Fruit fly (Drosophila melanogaster) whole organism, embryonic: ENCODE results near the gene CG14820.

Source experiments
- Aef1 ChIP-seq: fragments of 200-800 bp; sonication (Bioruptor generic); IDR thresholded peaks from 3 replicates; pipeline ENCODE4 v1.3.6; 2022; ENCODE audit warnings: missing biosample characterization, missing genetic modification characterization
- CG10274 ChIP-seq: fragments of 200-800 bp; sonication (Bioruptor generic); optimal IDR thresholded peaks from 3 replicates; lab custom pipeline; 2017; ENCODE audit warnings: missing biosample characterization, mild to moderate bottlenecking, missing genetic modification characterization
- CG10431 ChIP-seq: fragments of 200-800 bp; sonication (Bioruptor generic); optimal IDR thresholded peaks from 3 replicates; lab custom pipeline; 2018; ENCODE audit warnings: missing biosample characterization, mild to moderate bottlenecking, missing genetic modification characterization
- CG10462 ChIP-seq: fragments of 200-800 bp; sonication (Bioruptor generic); optimal IDR thresholded peaks from 2 replicates; lab custom pipeline; 2016; ENCODE audit warnings: missing biosample characterization, missing genetic modification characterization
- CG13624 ChIP-seq: fragments of 200-800 bp; sonication (Bioruptor generic); optimal IDR thresholded peaks from 2 replicates; lab custom pipeline; 2016; ENCODE audit warnings: missing biosample characterization, missing genetic modification characterization
- CG13775 ChIP-seq: fragments of 200-800 bp; sonication (Bioruptor generic); optimal IDR thresholded peaks from 3 replicates; lab custom pipeline; 2017; ENCODE audit warnings: missing biosample characterization, mild to moderate bottlenecking, missing genetic modification characterization
- CG14050 ChIP-seq: fragments of 200-800 bp; sonication (Bioruptor generic); IDR thresholded peaks from 3 replicates; pipeline ENCODE4 v1.3.6; 2022; ENCODE audit warnings: missing biosample characterization, missing genetic modification characterization
- CG14710 ChIP-seq: fragments of 200-800 bp; sonication (Bioruptor generic); optimal IDR thresholded peaks from 3 replicates; lab custom pipeline; 2019; ENCODE audit warnings: missing biosample characterization, mild to moderate bottlenecking, missing genetic modification characterization, moderate library complexity
- CG15073 ChIP-seq: fragments of 200-800 bp; sonication (Bioruptor generic); optimal IDR thresholded peaks from 2 replicates; lab custom pipeline; 2016; ENCODE audit warnings: missing biosample characterization, missing genetic modification characterization
- CG18011 ChIP-seq: fragments of 200-800 bp; sonication (Bioruptor generic); optimal IDR thresholded peaks from 2 replicates; lab custom pipeline; 2017; ENCODE audit warnings: missing biosample characterization, missing genetic modification characterization, mild to moderate bottlenecking, moderate library complexity, missing genotype
- CG2875 ChIP-seq: fragments of 200-800 bp; sonication (Bioruptor generic); optimal IDR thresholded peaks from 2 replicates; lab custom pipeline; 2017; ENCODE audit warnings: missing biosample characterization, mild to moderate bottlenecking, missing genetic modification characterization, missing genetic modification reagents
- CG31388 ChIP-seq: fragments of 200-800 bp; sonication (Bioruptor generic); optimal IDR thresholded peaks from 2 replicates; lab custom pipeline; 2016; ENCODE audit warnings: missing biosample characterization, missing genetic modification characterization
- CG3281 ChIP-seq: fragments of 200-800 bp; sonication (Bioruptor generic); optimal IDR thresholded peaks from 3 replicates; lab custom pipeline; 2017; ENCODE audit warnings: missing biosample characterization, mild to moderate bottlenecking, missing genetic modification characterization
- CG34422 ChIP-seq: fragments of 200-800 bp; sonication (Bioruptor generic); IDR thresholded peaks from 3 replicates; pipeline ENCODE4 v1.3.6; 2022; ENCODE audit warnings: missing biosample characterization, missing genetic modification characterization
- CG3838 ChIP-seq: fragments of 200-800 bp; sonication (Bioruptor generic); optimal IDR thresholded peaks from 3 replicates; lab custom pipeline; 2016; ENCODE audit warnings: missing biosample characterization, missing genetic modification characterization
- CG3995 ChIP-seq: fragments of 200-800 bp; sonication (Bioruptor generic); optimal IDR thresholded peaks from 3 replicates; lab custom pipeline; 2016; ENCODE audit warnings: missing biosample characterization, missing genetic modification characterization
- CG4282 ChIP-seq: fragments of 200-800 bp; sonication (Bioruptor generic); optimal IDR thresholded peaks from 2 replicates; lab custom pipeline; 2016; ENCODE audit warnings: missing biosample characterization, missing genetic modification characterization
- CG4707 ChIP-seq: fragments of 200-800 bp; sonication (Bioruptor generic); optimal IDR thresholded peaks from 2 replicates; lab custom pipeline; 2018; ENCODE audit warnings: missing biosample characterization, mild to moderate bottlenecking, missing genetic modification characterization, moderate library complexity
- CG7839 ChIP-seq: fragments of 200-800 bp; sonication (Bioruptor generic); optimal IDR thresholded peaks from 3 replicates; lab custom pipeline; 2018; ENCODE audit warnings: missing biosample characterization, mild to moderate bottlenecking, missing genetic modification characterization, moderate library complexity
- CG7963 ChIP-seq: fragments of 200-800 bp; sonication (Bioruptor generic); IDR thresholded peaks from 3 replicates; pipeline ENCODE4 v1.3.6; 2022; ENCODE audit warnings: missing biosample characterization, missing genetic modification characterization; ENCODE audit not compliant: partially characterized antibody
- CG8290 ChIP-seq, 3 experiments: fragments of 200-800 bp; sonication (Bioruptor generic); optimal IDR thresholded peaks; 2 replicates each; lab custom pipeline; 2016 to 2019; ENCODE audit warnings: missing biosample characterization in 3 of 3, missing genetic modification characterization in 3 of 3, mild to moderate bottlenecking in 2 of 3, moderate library complexity in 1 of 3
- CG8359 ChIP-seq: fragments of 200-800 bp; sonication (Bioruptor generic); optimal IDR thresholded peaks from 2 replicates; lab custom pipeline; 2017; ENCODE audit warnings: missing biosample characterization, mild to moderate bottlenecking, missing genetic modification characterization, borderline replicate concordance
- CG8924 ChIP-seq: fragments of 200-800 bp; optimal IDR thresholded peaks from 3 replicates; lab custom pipeline; 2019; ENCODE audit warnings: missing biosample characterization, mild to moderate bottlenecking, missing genetic modification characterization, moderate library complexity
- Camta ChIP-seq: fragments of 200-800 bp; sonication (Bioruptor generic); optimal IDR thresholded peaks from 2 replicates; lab custom pipeline; 2016; ENCODE audit warnings: missing biosample characterization, missing genetic modification characterization
- D ChIP-seq, 2 experiments: fragments of 200-800 bp in 1 of 2; fragments of >200 bp in 1 of 2; sonication (Bioruptor generic) in 1 of 2; optimal IDR thresholded peaks; 2 replicates in 1 of 2; 3 replicates in 1 of 2; lab custom pipeline; 2017; ENCODE audit warnings: mild to moderate bottlenecking in 1 of 2, missing biosample characterization in 1 of 2, missing genetic modification characterization in 1 of 2, missing genetic modification reagents in 1 of 2
- E2f1 ChIP-seq: fragments of 200-800 bp; sonication (Bioruptor generic); IDR thresholded peaks from 2 replicates; pipeline ENCODE4 v1.3.6; 2022; ENCODE audit warnings: missing biosample characterization, missing genetic modification characterization
- HLH3B ChIP-seq: fragments of 200-800 bp; sonication (Bioruptor generic); IDR thresholded peaks from 2 replicates; pipeline ENCODE4 v1.3.6; 2022; ENCODE audit warnings: missing biosample characterization, missing genetic modification characterization
- HLHmδ ChIP-seq: fragments of 200-800 bp; sonication (Bioruptor generic); optimal IDR thresholded peaks from 2 replicates; lab custom pipeline; 2018; ENCODE audit warnings: missing biosample characterization, mild to moderate bottlenecking, missing genetic modification characterization, moderate library complexity
- Hr3 ChIP-seq: fragments of 200-800 bp; sonication (Bioruptor generic); optimal IDR thresholded peaks from 3 replicates; lab custom pipeline; 2016; ENCODE audit warnings: missing biosample characterization, missing genetic modification characterization
- Jarid2 ChIP-seq: fragments of 200-800 bp; sonication (Bioruptor generic); optimal IDR thresholded peaks from 3 replicates; lab custom pipeline; 2017; ENCODE audit warnings: mild to moderate bottlenecking, missing biosample characterization, missing genetic modification reagents, missing genetic modification characterization
- Opbp ChIP-seq: fragments of 200-800 bp; sonication (Bioruptor generic); IDR thresholded peaks from 3 replicates; pipeline ENCODE4 v1.3.6; 2022; ENCODE audit warnings: missing biosample characterization, missing genetic modification characterization; ENCODE audit not compliant: partially characterized antibody
- Sin3A ChIP-seq: fragments of >200 bp; optimal IDR thresholded peaks from 2 replicates; lab custom pipeline; 2018
- Six4 ChIP-seq: fragments of 200-800 bp; sonication (Bioruptor generic); optimal IDR thresholded peaks from 2 replicates; lab custom pipeline; 2016; ENCODE audit warnings: missing biosample characterization, missing genetic modification characterization
- Sox100B ChIP-seq: fragments of 200-800 bp; sonication (Bioruptor generic); optimal IDR thresholded peaks from 3 replicates; lab custom pipeline; 2018; ENCODE audit warnings: missing biosample characterization, mild to moderate bottlenecking, missing genetic modification characterization
- ab ChIP-seq: fragments of 200-800 bp; sonication (Bioruptor generic); optimal IDR thresholded peaks from 2 replicates; lab custom pipeline; 2016; ENCODE audit warnings: missing biosample characterization, missing genetic modification characterization
- aop ChIP-seq: fragments of 200-800 bp; sonication (Bioruptor generic); IDR thresholded peaks from 2 replicates; pipeline ENCODE4 v1.3.6; 2022; ENCODE audit warnings: missing biosample characterization, missing genetic modification characterization
- az2 ChIP-seq: fragments of 200-800 bp; sonication (Bioruptor generic); optimal IDR thresholded peaks from 3 replicates; lab custom pipeline; 2016; ENCODE audit warnings: missing biosample characterization, missing genetic modification characterization
- cad ChIP-seq: fragments of >200 bp; optimal IDR thresholded peaks from 2 replicates; lab custom pipeline; 2017; ENCODE audit warnings: missing biosample characterization, missing genetic modification characterization
- chif ChIP-seq, 2 experiments: fragments of 200-800 bp; sonication (Bioruptor generic); optimal IDR thresholded peaks; 3 replicates each; lab custom pipeline; 2016; ENCODE audit warnings: missing biosample characterization in 2 of 2, missing genetic modification characterization in 2 of 2
- corto ChIP-seq: fragments of 200-800 bp; sonication (Bioruptor generic); optimal IDR thresholded peaks from 2 replicates; lab custom pipeline; 2016; ENCODE audit warnings: missing biosample characterization, mild to moderate bottlenecking, missing genetic modification characterization, moderate library complexity
- emc ChIP-seq: fragments of 200-800 bp; sonication (Bioruptor generic); optimal IDR thresholded peaks from 2 replicates; lab custom pipeline; 2016; ENCODE audit warnings: missing biosample characterization, missing genetic modification characterization
- fu2 ChIP-seq: fragments of 200-800 bp; sonication (Bioruptor generic); optimal IDR thresholded peaks from 2 replicates; lab custom pipeline; 2016; ENCODE audit warnings: missing biosample characterization, missing genetic modification characterization
- lola ChIP-seq, 3 experiments: fragments of >200 bp in 2 of 3; fragments of 200-800 bp in 1 of 3; sonication (Bioruptor generic) in 1 of 3; optimal IDR thresholded peaks; 2 replicates each; lab custom pipeline; 2017 to 2019; ENCODE audit warnings: missing biosample characterization in 3 of 3, missing genetic modification characterization in 3 of 3, mild to moderate bottlenecking in 1 of 3, moderate library complexity in 1 of 3
- luna ChIP-seq: fragments of 200-800 bp; sonication (Bioruptor generic); optimal IDR thresholded peaks from 2 replicates; lab custom pipeline; 2016; ENCODE audit warnings: missing biosample characterization, missing genetic modification characterization
- nau ChIP-seq: fragments of 200-800 bp; sonication (Bioruptor generic); optimal IDR thresholded peaks from 3 replicates; lab custom pipeline; 2017; ENCODE audit warnings: missing biosample characterization, mild to moderate bottlenecking, missing genetic modification characterization, missing genetic modification reagents
- pb ChIP-seq: fragments of 200-800 bp; sonication (Bioruptor generic); optimal IDR thresholded peaks from 3 replicates; lab custom pipeline; 2016; ENCODE audit warnings: missing biosample characterization, missing genetic modification characterization
- pho ChIP-seq: fragments of 200-800 bp; sonication (Bioruptor generic); optimal IDR thresholded peaks from 2 replicates; lab custom pipeline; 2016; ENCODE audit warnings: missing biosample characterization, missing genetic modification characterization
- sens ChIP-seq: fragments of 200-800 bp; sonication (Bioruptor generic); peaks from one replicate; lab custom pipeline; 2016; ENCODE audit warnings: missing biosample characterization, missing genetic modification characterization
- zf30C ChIP-seq: fragments of 200-800 bp; sonication (Bioruptor generic); optimal IDR thresholded peaks from 3 replicates; lab custom pipeline; 2018; ENCODE audit warnings: missing biosample characterization, mild to moderate bottlenecking, missing genetic modification characterization
- zfh2 ChIP-seq: fragments of 200-800 bp; sonication (Bioruptor generic); optimal IDR thresholded peaks from 2 replicates; lab custom pipeline; 2016; ENCODE audit warnings: missing biosample characterization, missing genetic modification characterization

Gene CG14820

DNA sequence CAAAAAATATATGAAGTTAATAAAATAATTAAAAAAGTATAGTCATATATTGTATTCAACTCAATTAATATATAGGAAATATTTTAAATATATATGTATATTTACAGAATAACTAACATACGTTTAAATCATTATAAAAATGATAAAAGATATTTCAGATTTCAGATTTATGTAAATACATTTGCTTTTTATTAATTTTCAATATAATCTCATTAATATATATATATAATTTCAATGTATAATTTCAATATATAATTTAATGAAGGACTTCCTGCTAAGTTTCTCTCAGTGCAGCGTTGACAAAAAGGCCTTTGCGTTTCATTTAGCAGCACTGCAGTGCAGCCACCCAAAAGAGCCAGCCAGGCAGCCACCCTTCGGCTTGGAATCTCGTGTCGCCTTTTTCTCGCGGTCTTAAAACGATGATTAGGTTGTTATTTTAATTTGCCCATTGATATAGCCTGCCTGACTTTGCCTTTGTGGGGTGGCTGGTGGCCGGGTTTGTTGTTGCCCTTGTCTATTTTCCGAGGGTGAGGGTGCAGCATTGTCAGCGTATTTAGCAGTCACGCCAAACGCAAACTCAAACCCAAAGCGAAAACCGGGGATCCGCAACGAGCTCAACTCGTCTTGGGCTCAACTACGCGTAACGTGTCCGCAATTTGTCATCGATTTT, 46.9 kb upstream of the CG14820 start (continued):
- TF ChIP-seq Aef1 (GFP tag; lab: Robert Waterston, UW), result no peak
- no peak for TF ChIP-seq Opbp (GFP tag; lab: Robert Waterston, UW)
- TF ChIP-seq lola (GFP tag; optimal IDR thresholded peaks at IDR 0.05; lab: Kevin White, UChicago), result peak in 1 of 3 experiments; percentile 83
- peak; percentile 32 for TF ChIP-seq Hr3 (GFP tag; lab: Kevin White, UChicago)
- TF ChIP-seq pb (GFP tag; lab: Kevin White, UChicago), result no peak
- TF ChIP-seq CG8290 (GFP tag; optimal IDR thresholded peaks at IDR 0.05; lab: Kevin White, UChicago), result no peak
- TF ChIP-seq CG8290 (tag; optimal IDR thresholded peaks at IDR 0.05; lab: Kevin White, UChicago), result no peak
- no peak for TF ChIP-seq Jarid2 (GFP tag; lab: Kevin White, UChicago)
- no peak for TF ChIP-seq Six4 (GFP tag; lab: Kevin White, UChicago)
- TF ChIP-seq CG7963, result no peak
- TF ChIP-seq fu2 (GFP tag; lab: Kevin White, UChicago), result no peak
- TF ChIP-seq CG15073 (GFP tag; lab: Kevin White, UChicago), result no peak
- TF ChIP-seq D (optimal IDR thresholded peaks at IDR 0.05; lab: Kevin White, UChicago), result no peak
- peak; percentile 61 for TF ChIP-seq D (GFP tag; optimal IDR thresholded peaks at IDR 0.05; lab: Kevin White, UChicago)
- TF ChIP-seq corto (GFP tag; lab: Kevin White, UChicago), result no peak
- no peak for TF ChIP-seq CG10274 (GFP tag; lab: Kevin White, UChicago)
- TF ChIP-seq CG13775 (GFP tag; lab: Kevin White, UChicago), result peak; percentile 43
- TF ChIP-seq aop, result no peak
- TF ChIP-seq luna (GFP tag; lab: Kevin White, UChicago), result no peak
- no peak for TF ChIP-seq CG10431 (GFP tag; lab: Kevin White, UChicago)
- TF ChIP-seq CG7839 (tag; lab: Kevin White, UChicago), result peak; percentile 53
- TF ChIP-seq CG3838 (GFP tag; lab: Kevin White, UChicago), result no peak
- TF ChIP-seq zf30C (GFP tag; lab: Kevin White, UChicago), result peak; percentile 74
- no peak for TF ChIP-seq cad
- no peak for TF ChIP-seq chif (GFP tag; optimal IDR thresholded peaks at IDR 0.05; lab: Kevin White, UChicago)
- peak; percentile 66 for TF ChIP-seq CG8924
- no peak for TF ChIP-seq CG31388 (GFP tag; lab: Kevin White, UChicago)
- peak; percentile 72 for TF ChIP-seq CG14710 (tag; lab: Kevin White, UChicago)
- no peak for TF ChIP-seq pho
- TF ChIP-seq CG3281, result no peak
- TF ChIP-seq az2 (GFP tag; lab: Kevin White, UChicago), result peak; percentile 5
- TF ChIP-seq nau (GFP tag; lab: Kevin White, UChicago), result no peak
- TF ChIP-seq CG10462 (GFP tag; lab: Kevin White, UChicago), result no peak
- no peak for TF ChIP-seq HLH3B
- TF ChIP-seq E2f1 (GFP tag; lab: Robert Waterston, UW), result no peak
- no peak for TF ChIP-seq zfh2
- no peak for TF ChIP-seq Camta (GFP tag; lab: Kevin White, UChicago)
- TF ChIP-seq CG14050 (GFP tag; lab: Robert Waterston, UW), result no peak
- TF ChIP-seq CG34422 (GFP tag; lab: Robert Waterston, UW), result no peak
- TF ChIP-seq CG18011, result no peak
- no peak for TF ChIP-seq ab
- TF ChIP-seq CG4282, result no peak
- TF ChIP-seq CG13624 (GFP tag; lab: Kevin White, UChicago), result no peak
- TF ChIP-seq CG3995 (GFP tag; lab: Kevin White, UChicago), result no peak
- TF ChIP-seq CG2875 (GFP tag; lab: Kevin White, UChicago), result peak; percentile 16
- TF ChIP-seq Sox100B, result peak; percentile 73
- no peak for TF ChIP-seq CG4707 (GFP tag; lab: Kevin White, UChicago)
- TF ChIP-seq HLHmδ (GFP tag; lab: Kevin White, UChicago), result no peak
- no peak for TF ChIP-seq Sin3A (lab: Kevin White, UChicago)
- TF ChIP-seq sens (GFP tag; lab: Kevin White, UChicago), result peak; percentile 31
- no peak for TF ChIP-seq emc
- TF ChIP-seq CG8359, result peak; percentile 22
